Fruit fly (Drosophila melanogaster) whole organism, embryonic: ENCODE results near the gene CG14803.

Experiments
- CG10147 ChIP-seq: fragments of 200-800 bp; sonication (Bioruptor generic); optimal IDR thresholded peaks from 2 replicates; lab custom pipeline; 2019; ENCODE audit warnings: missing biosample characterization, mild to moderate bottlenecking, missing genetic modification characterization, moderate library complexity
- CG10274 ChIP-seq: fragments of 200-800 bp; sonication (Bioruptor generic); optimal IDR thresholded peaks from 3 replicates; lab custom pipeline; 2017; ENCODE audit warnings: missing biosample characterization, mild to moderate bottlenecking, missing genetic modification characterization
- CG12236 ChIP-seq: fragments of 200-800 bp; sonication (Bioruptor generic); optimal IDR thresholded peaks from 2 replicates; lab custom pipeline; 2016; ENCODE audit warnings: missing biosample characterization, missing genetic modification characterization
- CG12391 ChIP-seq: fragments of 200-800 bp; sonication (Bioruptor generic); optimal IDR thresholded peaks from 3 replicates; lab custom pipeline; 2018; ENCODE audit warnings: missing biosample characterization, mild to moderate bottlenecking, missing genetic modification characterization, moderate library complexity
- CG13296 ChIP-seq: fragments of 200-800 bp; sonication (Bioruptor generic); optimal IDR thresholded peaks from 3 replicates; lab custom pipeline; 2018; ENCODE audit warnings: missing biosample characterization, mild to moderate bottlenecking, missing genetic modification characterization
- CG1647 ChIP-seq: fragments of 200-800 bp; sonication (Bioruptor generic); optimal IDR thresholded peaks from 3 replicates; lab custom pipeline; 2016; ENCODE audit warnings: missing biosample characterization, missing genetic modification characterization
- CG16813 ChIP-seq: fragments of 200-800 bp; sonication (Bioruptor generic); IDR thresholded peaks from 3 replicates; pipeline ENCODE4 v1.3.6; 2022; ENCODE audit warnings: missing biosample characterization, missing genetic modification characterization; ENCODE audit not compliant: partially characterized antibody
- CG17612 ChIP-seq: fragments of 200-800 bp; sonication (Bioruptor generic); IDR thresholded peaks from 2 replicates; pipeline ENCODE4 v1.3.6; 2022; ENCODE audit warnings: missing biosample characterization, missing genetic modification characterization
- CG1792 ChIP-seq: fragments of 200-800 bp; sonication (Bioruptor generic); optimal IDR thresholded peaks from 2 replicates; lab custom pipeline; 2016; ENCODE audit warnings: missing biosample characterization, missing genetic modification characterization
- CG1832 ChIP-seq: fragments of 200-800 bp; sonication (Bioruptor generic); optimal IDR thresholded peaks from 2 replicates; lab custom pipeline; 2017; ENCODE audit warnings: missing biosample characterization, mild to moderate bottlenecking, missing genetic modification characterization, inconsistent platforms
- CG18599 ChIP-seq: fragments of 200-800 bp; sonication (Bioruptor generic); optimal IDR thresholded peaks from 3 replicates; lab custom pipeline; 2017; ENCODE audit warnings: missing biosample characterization, missing genetic modification characterization, mild to moderate bottlenecking, moderate library complexity, missing genetic modification reagents
- CG4328 ChIP-seq: fragments of 200-800 bp; sonication (Bioruptor generic); optimal IDR thresholded peaks from 3 replicates; lab custom pipeline; 2017; ENCODE audit warnings: missing biosample characterization, missing genetic modification reagents, missing genetic modification characterization
- CG4360 ChIP-seq: fragments of 200-800 bp; sonication (Bioruptor generic); IDR thresholded peaks from 2 replicates; pipeline ENCODE4 v1.3.6; 2022; ENCODE audit warnings: missing biosample characterization, missing genetic modification characterization
- CG4424 ChIP-seq: fragments of 200-800 bp; sonication (Bioruptor generic); optimal IDR thresholded peaks from 3 replicates; lab custom pipeline; 2016; ENCODE audit warnings: missing biosample characterization, missing genetic modification characterization
- CG4730 ChIP-seq: fragments of 200-800 bp; sonication (Bioruptor generic); IDR thresholded peaks from 2 replicates; pipeline ENCODE4 v1.3.6; 2022; ENCODE audit warnings: missing biosample characterization, missing genetic modification characterization
- CG6272 ChIP-seq: fragments of 200-800 bp; sonication (Bioruptor generic); IDR thresholded peaks from 2 replicates; pipeline ENCODE4 v1.3.6; 2022; ENCODE audit warnings: missing biosample characterization, missing genetic modification characterization
- Chrac-16 ChIP-seq: fragments of 200-800 bp; sonication (Bioruptor generic); optimal IDR thresholded peaks from 3 replicates; lab custom pipeline; 2016; ENCODE audit warnings: missing biosample characterization, missing genetic modification characterization
- Dad ChIP-seq: fragments of 200-800 bp; sonication (Bioruptor generic); optimal IDR thresholded peaks from 3 replicates; lab custom pipeline; 2016; ENCODE audit warnings: missing biosample characterization, missing genetic modification characterization
- Ets97D ChIP-seq: fragments of 200-800 bp; sonication (Bioruptor generic); optimal IDR thresholded peaks from 3 replicates; lab custom pipeline; 2016; ENCODE audit warnings: missing biosample characterization, missing genetic modification characterization
- Lhr ChIP-seq: fragments of 200-800 bp; sonication (Bioruptor generic); optimal IDR thresholded peaks from 3 replicates; lab custom pipeline; 2017; ENCODE audit warnings: mild to moderate bottlenecking, missing biosample characterization, missing genetic modification reagents, missing genetic modification characterization
- Med ChIP-seq: fragments of 200-800 bp; sonication (Bioruptor generic); peaks from one replicate; lab custom pipeline; 2016; ENCODE audit warnings: missing biosample characterization, missing genetic modification characterization, mild to moderate bottlenecking, inconsistent platforms, moderate library complexity
- NK7.1 ChIP-seq: fragments of 200-800 bp; sonication (Bioruptor generic); optimal IDR thresholded peaks from 3 replicates; lab custom pipeline; 2016; ENCODE audit warnings: missing biosample characterization, missing genetic modification characterization
- Nf-YC ChIP-seq: fragments of 200-800 bp; optimal IDR thresholded peaks from 3 replicates; lab custom pipeline; 2019; ENCODE audit warnings: missing biosample characterization, mild to moderate bottlenecking, missing genetic modification characterization, moderate library complexity
- NfI ChIP-seq: fragments of 200-800 bp; sonication (Bioruptor generic); optimal IDR thresholded peaks from 3 replicates; lab custom pipeline; 2018; ENCODE audit warnings: missing biosample characterization, mild to moderate bottlenecking, missing genetic modification characterization, moderate library complexity
- Opbp ChIP-seq: fragments of 200-800 bp; sonication (Bioruptor generic); IDR thresholded peaks from 3 replicates; pipeline ENCODE4 v1.3.6; 2022; ENCODE audit warnings: missing biosample characterization, missing genetic modification characterization; ENCODE audit not compliant: partially characterized antibody
- Ravus ChIP-seq: fragments of 200-800 bp; sonication (Bioruptor generic); IDR thresholded peaks from 2 replicates; pipeline ENCODE4 v1.3.6; 2022; ENCODE audit warnings: missing biosample characterization, missing genetic modification characterization
- Rx ChIP-seq: fragments of 200-800 bp; sonication (Bioruptor generic); IDR thresholded peaks from 2 replicates; pipeline ENCODE4 v1.3.6; 2022; ENCODE audit warnings: missing biosample characterization, missing genetic modification characterization
- Xrp1 ChIP-seq: fragments of 200-800 bp; sonication (Bioruptor generic); IDR thresholded peaks from 2 replicates; pipeline ENCODE4 v1.3.6; 2022; ENCODE audit warnings: missing biosample characterization, missing genetic modification characterization
- ase ChIP-seq: fragments of 200-800 bp; sonication (Bioruptor generic); IDR thresholded peaks from 3 replicates; pipeline ENCODE4 v1.3.6; 2022; ENCODE audit warnings: missing biosample characterization, missing genetic modification characterization
- ato ChIP-seq: fragments of 200-800 bp; sonication (Bioruptor generic); IDR thresholded peaks from 2 replicates; pipeline ENCODE4 v1.3.6; 2022; ENCODE audit warnings: missing biosample characterization, missing genetic modification characterization; ENCODE audit not compliant: partially characterized antibody
- cato ChIP-seq: fragments of 200-800 bp; sonication (Bioruptor generic); optimal IDR thresholded peaks from 2 replicates; lab custom pipeline; 2016; ENCODE audit warnings: missing biosample characterization, missing genetic modification characterization, borderline replicate concordance
- da ChIP-seq: fragments of 200-800 bp; sonication (Bioruptor generic); optimal IDR thresholded peaks from 2 replicates; lab custom pipeline; 2016; ENCODE audit warnings: missing biosample characterization, missing genetic modification characterization
- dm ChIP-seq: fragments of 200-800 bp; sonication (Bioruptor generic); optimal IDR thresholded peaks from 3 replicates; lab custom pipeline; 2016; ENCODE audit warnings: missing biosample characterization, missing genetic modification characterization
- fd96Cb ChIP-seq: fragments of 200-800 bp; sonication (Bioruptor generic); optimal IDR thresholded peaks from 2 replicates; lab custom pipeline; 2018; ENCODE audit warnings: missing biosample characterization, mild to moderate bottlenecking, missing genetic modification characterization, moderate library complexity
- grau ChIP-seq: fragments of 200-800 bp; optimal IDR thresholded peaks from 3 replicates; lab custom pipeline; 2019; ENCODE audit warnings: missing biosample characterization, mild to moderate bottlenecking, missing genetic modification characterization, moderate library complexity
- lola ChIP-seq, 3 experiments: fragments of >200 bp in 2 of 3; fragments of 200-800 bp in 1 of 3; sonication (Bioruptor generic) in 1 of 3; optimal IDR thresholded peaks; 2 replicates each; lab custom pipeline; 2017 to 2019; ENCODE audit warnings: missing biosample characterization in 3 of 3, missing genetic modification characterization in 3 of 3, mild to moderate bottlenecking in 1 of 3, moderate library complexity in 1 of 3
- lov ChIP-seq, 2 experiments: fragments of 200-800 bp in 1 of 2; fragments of >200 bp in 1 of 2; sonication (Bioruptor generic) in 1 of 2; IDR thresholded peaks in 1 of 2; optimal IDR thresholded peaks in 1 of 2; 2 replicates in 1 of 2; 3 replicates in 1 of 2; pipeline versions ENCODE4 v1.3.6 to Lab custom; 2017 to 2022; ENCODE audit warnings: missing biosample characterization in 1 of 2, missing genetic modification characterization in 1 of 2
- mam ChIP-seq: fragments of 200-800 bp; sonication (Bioruptor generic); optimal IDR thresholded peaks from 3 replicates; lab custom pipeline; 2016; ENCODE audit warnings: missing biosample characterization, missing genetic modification characterization
- p53 ChIP-seq: fragments of 200-800 bp; sonication (Bioruptor generic); optimal IDR thresholded peaks from 2 replicates; lab custom pipeline; 2016; ENCODE audit warnings: missing biosample characterization, missing genetic modification characterization
- pfk ChIP-seq: fragments of 200-800 bp; sonication (Bioruptor generic); optimal IDR thresholded peaks from 2 replicates; lab custom pipeline; 2018; ENCODE audit warnings: missing biosample characterization, mild to moderate bottlenecking, missing genetic modification characterization, moderate library complexity
- pho ChIP-seq: fragments of 200-800 bp; sonication (Bioruptor generic); optimal IDR thresholded peaks from 2 replicates; lab custom pipeline; 2016; ENCODE audit warnings: missing biosample characterization, missing genetic modification characterization
- pita ChIP-seq: fragments of 200-800 bp; sonication (Bioruptor generic); optimal IDR thresholded peaks from 2 replicates; lab custom pipeline; 2017; ENCODE audit warnings: missing biosample characterization, mild to moderate bottlenecking, missing genetic modification characterization
- pros ChIP-seq: fragments of 200-800 bp; sonication (Bioruptor generic); optimal IDR thresholded peaks from 3 replicates; lab custom pipeline; 2019; ENCODE audit warnings: missing biosample characterization, mild to moderate bottlenecking, missing genetic modification characterization, moderate library complexity
- pum ChIP-seq: fragments of 200-800 bp; sonication (Bioruptor generic); optimal IDR thresholded peaks from 2 replicates; lab custom pipeline; 2016; ENCODE audit warnings: missing biosample characterization, missing genetic modification characterization
- ro ChIP-seq: fragments of 200-800 bp; sonication (Bioruptor generic); IDR thresholded peaks from 2 replicates; pipeline ENCODE4 v1.3.6; 2022; ENCODE audit warnings: missing biosample characterization, missing genetic modification characterization
- sens ChIP-seq: fragments of 200-800 bp; sonication (Bioruptor generic); peaks from one replicate; lab custom pipeline; 2016; ENCODE audit warnings: missing biosample characterization, missing genetic modification characterization
- shn ChIP-seq: fragments of 200-800 bp; sonication (Bioruptor generic); optimal IDR thresholded peaks from 3 replicates; lab custom pipeline; 2016; ENCODE audit warnings: missing biosample characterization, missing genetic modification characterization
- sisA ChIP-seq: fragments of 200-800 bp; sonication (Bioruptor generic); IDR thresholded peaks from 2 replicates; pipeline ENCODE4 v1.3.6; 2022; ENCODE audit warnings: missing biosample characterization, missing genetic modification characterization
- toy ChIP-seq: fragments of 200-800 bp; sonication (Bioruptor generic); IDR thresholded peaks from 2 replicates; pipeline ENCODE4 v1.3.6; 2022; ENCODE audit warnings: missing biosample characterization, missing genetic modification characterization
- trh ChIP-seq: fragments of 200-800 bp; sonication (Bioruptor generic); optimal IDR thresholded peaks from 2 replicates; lab custom pipeline; 2016; ENCODE audit warnings: missing biosample characterization, missing genetic modification characterization
- vnd ChIP-seq: fragments of 200-800 bp; sonication (Bioruptor generic); IDR thresholded peaks from 3 replicates; pipeline ENCODE4 v1.3.6; 2022; ENCODE audit warnings: missing biosample characterization, missing genetic modification characterization; ENCODE audit not compliant: partially characterized antibody

The CG14803 gene

DNA sequence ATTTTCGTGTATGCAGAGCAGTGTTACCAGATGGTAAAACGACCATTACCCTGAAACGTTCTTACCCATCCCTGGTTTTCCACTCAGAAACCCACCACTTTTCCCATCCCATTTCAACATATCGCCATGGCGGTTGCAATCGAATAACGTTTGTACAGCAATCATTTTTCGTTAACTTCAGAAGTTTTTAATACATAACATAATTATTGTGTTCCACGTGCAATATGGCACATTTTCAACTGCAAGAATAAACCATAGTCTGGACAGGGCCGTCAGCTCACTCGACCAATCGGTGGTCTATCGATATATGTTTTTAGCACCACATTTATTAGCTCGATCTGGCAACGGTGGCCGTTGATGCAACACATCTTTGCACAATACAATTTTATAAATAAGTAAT is 21.3 kb downstream of the CG14803 start, which contains the start of the genes trr and mRpL16 (continued):
- TF ChIP-seq Opbp (GFP tag; lab: Robert Waterston, UW) = peak; percentile 52; the same call in 2 of the 3 replicates
- TF ChIP-seq vnd (GFP tag; lab: Robert Waterston, UW) = peak; percentile 71
- no peak for TF ChIP-seq CG4424 (GFP tag; lab: Kevin White, UChicago)
- TF ChIP-seq pfk (GFP tag; lab: Kevin White, UChicago) = no peak
- TF ChIP-seq ase (GFP tag; lab: Robert Waterston, UW) = no peak
- no peak for TF ChIP-seq toy (GFP tag; lab: Robert Waterston, UW)
- peak in 1 of 3 experiments; percentile 40 for TF ChIP-seq lola (GFP tag; optimal IDR thresholded peaks at IDR 0.05; lab: Kevin White, UChicago)
- TF ChIP-seq CG10147 = no peak
- TF ChIP-seq pita (GFP tag; lab: Kevin White, UChicago) = no peak
- TF ChIP-seq CG13296 = no peak
- TF ChIP-seq CG17612 (GFP tag; lab: Robert Waterston, UW) = no peak
- TF ChIP-seq CG4730 (GFP tag; lab: Robert Waterston, UW) = no peak
- peak; percentile 45; the same call in 1 of the 2 replicates for TF ChIP-seq CG6272
- no peak for TF ChIP-seq CG12236 (GFP tag; lab: Kevin White, UChicago)
- peak; percentile 23 for TF ChIP-seq shn (GFP tag; lab: Kevin White, UChicago)
- no peak for TF ChIP-seq CG10274
- no peak for TF ChIP-seq NK7.1 (GFP tag; lab: Kevin White, UChicago)
- TF ChIP-seq CG12391 (tag; lab: Kevin White, UChicago) = peak; percentile 72
- TF ChIP-seq CG4328 (GFP tag; lab: Kevin White, UChicago) = no peak
- no peak for TF ChIP-seq CG1832 (GFP tag; lab: Kevin White, UChicago)
- TF ChIP-seq Ets97D (GFP tag; lab: Kevin White, UChicago) = peak; percentile 66
- peak; percentile 19 for TF ChIP-seq Chrac-16
- 0 out of 2 replicates have a peak, but pooled peaks have one; percentile 45 for TF ChIP-seq ato (GFP tag; lab: Robert Waterston, UW)
- TF ChIP-seq CG4360 (GFP tag; lab: Robert Waterston, UW) = no peak
- no peak for TF ChIP-seq da (GFP tag; lab: Kevin White, UChicago)
- TF ChIP-seq pros (GFP tag; lab: Kevin White, UChicago) = no peak
- no peak for TF ChIP-seq fd96Cb
- TF ChIP-seq lov (optimal IDR thresholded peaks at IDR 0.05; lab: Kevin White, UChicago) = no peak
- TF ChIP-seq lov (GFP tag; IDR thresholded peaks at IDR 0.05; lab: Robert Waterston, UW) = no peak
- peak; percentile 41 for TF ChIP-seq CG1792 (GFP tag; lab: Kevin White, UChicago)
- peak; percentile 24 for TF ChIP-seq dm (GFP tag; lab: Kevin White, UChicago)
- TF ChIP-seq sisA (GFP tag; lab: Robert Waterston, UW) = no peak
- no peak for TF ChIP-seq trh (GFP tag; lab: Kevin White, UChicago)
- TF ChIP-seq NfI (GFP tag; lab: Kevin White, UChicago) = peak; percentile 59
- peak; percentile 50 for TF ChIP-seq grau (tag; lab: Kevin White, UChicago)
- TF ChIP-seq ro (GFP tag; lab: Robert Waterston, UW) = no peak
- TF ChIP-seq CG18599 (GFP tag; lab: Kevin White, UChicago) = no peak
- peak; percentile 80 for TF ChIP-seq CG16813 (GFP tag; lab: Robert Waterston, UW)
- peak; percentile 53 for TF ChIP-seq pho
- no peak for TF ChIP-seq Ravus (GFP tag; lab: Robert Waterston, UW)
- peak; percentile 45 for TF ChIP-seq Nf-YC (tag; lab: Kevin White, UChicago)
- TF ChIP-seq CG1647 = no peak
- TF ChIP-seq pum (GFP tag; lab: Kevin White, UChicago) = peak; percentile 33
- no peak for TF ChIP-seq cato (GFP tag; lab: Kevin White, UChicago)
- peak; percentile 41 for TF ChIP-seq Dad (GFP tag; lab: Kevin White, UChicago)
- TF ChIP-seq Xrp1 (GFP tag; lab: Robert Waterston, UW) = 0 out of 2 replicates have a peak, but pooled peaks have one; percentile 7
- TF ChIP-seq mam (GFP tag; lab: Kevin White, UChicago) = peak; percentile 16
- no peak for TF ChIP-seq p53 (GFP tag; lab: Kevin White, UChicago)
- no peak for TF ChIP-seq Rx (GFP tag; lab: Robert Waterston, UW)
- TF ChIP-seq Lhr = no peak
- TF ChIP-seq Med = peak; percentile 93
- peak; percentile 86 for TF ChIP-seq sens (GFP tag; lab: Kevin White, UChicago)
